Worm (Caenorhabditis elegans) whole organism, late embryonic: Measurements from ENCODE around the gene C06A6.4.
A peak's percentile ranks its signal among the peaks of the same experiment; 100 is the strongest.

Source experiments
- C08G9.2 ChIP-seq: sonication (generic microtip); optimal IDR thresholded peaks from 2 replicates; lab custom pipeline; 2016; ENCODE audit warnings: mild to moderate bottlenecking, missing genetic modification characterization, moderate library complexity, missing compliant biosample characterization
- T23F11.4 ChIP-seq: fragments of 200-800 bp; sonication (Bioruptor generic); optimal IDR thresholded peaks from 2 replicates; lab custom pipeline; 2018; ENCODE audit warnings: mild to moderate bottlenecking, missing genetic modification characterization, missing compliant biosample characterization
- Y22D7AL.16 ChIP-seq: sonication (generic microtip); optimal IDR thresholded peaks from 2 replicates; lab custom pipeline; 2016; ENCODE audit warnings: missing genetic modification characterization, missing compliant biosample characterization
- ahr-1 ChIP-seq: sonication (generic microtip); optimal IDR thresholded peaks from 2 replicates; lab custom pipeline; 2016; ENCODE audit warnings: missing genetic modification characterization, missing compliant biosample characterization
- ama-1 ChIP-seq: fragments of 150-350 bp; optimal IDR thresholded peaks from 2 replicates; lab custom pipeline; 2014
- ceh-2 ChIP-seq: sonication (generic microtip); optimal IDR thresholded peaks from 2 replicates; lab custom pipeline; 2016; ENCODE audit warnings: missing genotype, missing genetic modification characterization, missing compliant biosample characterization
- ceh-24 ChIP-seq: sonication (generic microtip); optimal IDR thresholded peaks from 2 replicates; lab custom pipeline; 2016; ENCODE audit warnings: mild to moderate bottlenecking, missing genetic modification characterization, missing compliant biosample characterization
- ceh-34 ChIP-seq: sonication (generic microtip); optimal IDR thresholded peaks from 2 replicates; lab custom pipeline; 2016; ENCODE audit warnings: mild to moderate bottlenecking, missing genetic modification characterization, missing compliant biosample characterization
- ceh-45 ChIP-seq: fragments of 200-800 bp; sonication (Bioruptor generic); IDR thresholded peaks from 2 replicates; pipeline ENCODE4 v1.3.6; 2022; ENCODE audit warnings: missing genetic modification reagents, missing genetic modification characterization, missing compliant biosample characterization
- ceh-48 ChIP-seq: sonication (generic microtip); optimal IDR thresholded peaks from 2 replicates; lab custom pipeline; 2016; ENCODE audit warnings: missing genetic modification characterization, inconsistent platforms, missing compliant biosample characterization
- ceh-9 ChIP-seq: sonication (generic microtip); optimal IDR thresholded peaks from 2 replicates; lab custom pipeline; 2016; ENCODE audit warnings: mild to moderate bottlenecking, missing genetic modification characterization, inconsistent platforms, missing compliant biosample characterization
- dve-1 ChIP-seq: sonication (generic microtip); optimal IDR thresholded peaks from 2 replicates; lab custom pipeline; 2017; ENCODE audit warnings: antibody characterized with exemption, mild to moderate bottlenecking, missing genetic modification characterization, missing compliant biosample characterization
- elt-2 ChIP-seq: sonication (generic microtip); optimal IDR thresholded peaks from 2 replicates; lab custom pipeline; 2016; ENCODE audit warnings: missing genetic modification reagents, missing genetic modification characterization, missing compliant biosample characterization
- elt-4 ChIP-seq: sonication (generic microtip); optimal IDR thresholded peaks from 2 replicates; lab custom pipeline; 2016; ENCODE audit warnings: missing genetic modification characterization, missing compliant biosample characterization
- fax-1 ChIP-seq: sonication (generic microtip); optimal IDR thresholded peaks from 2 replicates; lab custom pipeline; 2016; ENCODE audit warnings: missing genotype, missing genetic modification characterization, missing compliant biosample characterization
- fkh-6 ChIP-seq: sonication (generic microtip); optimal IDR thresholded peaks from 2 replicates; lab custom pipeline; 2016; ENCODE audit warnings: missing genetic modification characterization, missing compliant biosample characterization
- hlh-13 ChIP-seq: fragments of 200-800 bp; sonication (Bioruptor generic); optimal IDR thresholded peaks from 2 replicates; lab custom pipeline; 2018; ENCODE audit warnings: mild to moderate bottlenecking, missing genetic modification characterization, missing compliant biosample characterization
- hlh-30 ChIP-seq: sonication (generic microtip); optimal IDR thresholded peaks from 2 replicates; lab custom pipeline; 2017; ENCODE audit warnings: antibody characterized with exemption, missing genetic modification characterization, missing compliant biosample characterization; ENCODE audit not compliant: insufficient read depth
- hlh-6 ChIP-seq: sonication (generic microtip); optimal IDR thresholded peaks from 2 replicates; lab custom pipeline; 2016; ENCODE audit warnings: missing genotype, missing genetic modification characterization, missing compliant biosample characterization
- hlh-8 ChIP-seq: sonication (generic microtip); optimal IDR thresholded peaks from 2 replicates; lab custom pipeline; 2016; ENCODE audit warnings: missing genotype, missing genetic modification characterization, missing compliant biosample characterization
- lin-11 ChIP-seq: fragments of 200-800 bp; sonication (Bioruptor generic); optimal IDR thresholded peaks from 2 replicates; lab custom pipeline; 2018; ENCODE audit warnings: mild to moderate bottlenecking, missing genetic modification characterization, missing compliant biosample characterization
- nfya-1 ChIP-seq: sonication (generic microtip); optimal IDR thresholded peaks from 2 replicates; lab custom pipeline; 2017; ENCODE audit warnings: missing genetic modification characterization, mild to moderate bottlenecking, missing compliant biosample characterization, antibody characterized with exemption, moderate library complexity
- nhr-11 ChIP-seq: fragments of 150-350 bp; optimal IDR thresholded peaks from 2 replicates; lab custom pipeline; 2014; ENCODE audit warnings: missing biosample characterization, missing genetic modification characterization
- nhr-232 ChIP-seq: sonication (generic microtip); optimal IDR thresholded peaks from 2 replicates; lab custom pipeline; 2016; ENCODE audit warnings: missing genetic modification characterization, missing compliant biosample characterization
- npax-4 ChIP-seq: sonication (generic microtip); optimal IDR thresholded peaks from 2 replicates; lab custom pipeline; 2016; ENCODE audit warnings: missing genetic modification characterization, missing compliant biosample characterization
- pag-3 ChIP-seq: sonication (generic microtip); optimal IDR thresholded peaks from 2 replicates; lab custom pipeline; 2016; ENCODE audit warnings: missing compliant biosample characterization, missing genetic modification characterization, borderline replicate concordance
- pha-2 ChIP-seq: sonication (generic microtip); optimal IDR thresholded peaks from 2 replicates; lab custom pipeline; 2017; ENCODE audit warnings: mild to moderate bottlenecking, missing genetic modification characterization, missing compliant biosample characterization
- pha-4 ChIP-seq: fragments of 150-350 bp; optimal IDR thresholded peaks from 2 replicates; lab custom pipeline; 2018; ENCODE audit warnings: missing biosample characterization, missing genetic modification reagents, missing genetic modification characterization
- pqm-1 ChIP-seq: sonication (generic microtip); optimal IDR thresholded peaks from 2 replicates; lab custom pipeline; 2016; ENCODE audit warnings: missing genetic modification characterization, missing compliant biosample characterization
- ref-2 ChIP-seq: sonication (generic microtip); optimal IDR thresholded peaks from 2 replicates; lab custom pipeline; 2016; ENCODE audit warnings: missing genetic modification characterization, missing compliant biosample characterization
- sox-2 ChIP-seq: fragments of 200-800 bp; sonication (Bioruptor generic); IDR thresholded peaks from 2 replicates; pipeline ENCODE4 v1.3.6; 2022; ENCODE audit warnings: missing genetic modification reagents, missing genetic modification characterization, missing compliant biosample characterization
- sox-4 ChIP-seq: sonication (generic microtip); optimal IDR thresholded peaks from 2 replicates; lab custom pipeline; 2017; ENCODE audit warnings: mild to moderate bottlenecking, missing genetic modification characterization, inconsistent platforms, missing compliant biosample characterization
- unc-3 ChIP-seq, 2 experiments: fragments of 200-800 bp in 1 of 2; sonication (Bioruptor generic) in 1 of 2; sonication (generic microtip) in 1 of 2; conservative IDR thresholded peaks in 1 of 2; optimal IDR thresholded peaks in 1 of 2; 2 replicates each; pipeline versions ENCODE4 v1.3.6 to Lab custom; 2016 to 2022; ENCODE audit warnings: missing compliant biosample characterization in 2 of 2, missing genetic modification characterization in 2 of 2, missing genetic modification reagents in 1 of 2
- unc-55 ChIP-seq: sonication (generic microtip); optimal IDR thresholded peaks from 2 replicates; lab custom pipeline; 2017; ENCODE audit warnings: missing biosample characterization, missing genetic modification reagents, missing genetic modification characterization
- zip-5 ChIP-seq: sonication (generic microtip); optimal IDR thresholded peaks from 2 replicates; lab custom pipeline; 2016; ENCODE audit warnings: missing genetic modification characterization, missing compliant biosample characterization

The C06A6.4 gene

DNA sequence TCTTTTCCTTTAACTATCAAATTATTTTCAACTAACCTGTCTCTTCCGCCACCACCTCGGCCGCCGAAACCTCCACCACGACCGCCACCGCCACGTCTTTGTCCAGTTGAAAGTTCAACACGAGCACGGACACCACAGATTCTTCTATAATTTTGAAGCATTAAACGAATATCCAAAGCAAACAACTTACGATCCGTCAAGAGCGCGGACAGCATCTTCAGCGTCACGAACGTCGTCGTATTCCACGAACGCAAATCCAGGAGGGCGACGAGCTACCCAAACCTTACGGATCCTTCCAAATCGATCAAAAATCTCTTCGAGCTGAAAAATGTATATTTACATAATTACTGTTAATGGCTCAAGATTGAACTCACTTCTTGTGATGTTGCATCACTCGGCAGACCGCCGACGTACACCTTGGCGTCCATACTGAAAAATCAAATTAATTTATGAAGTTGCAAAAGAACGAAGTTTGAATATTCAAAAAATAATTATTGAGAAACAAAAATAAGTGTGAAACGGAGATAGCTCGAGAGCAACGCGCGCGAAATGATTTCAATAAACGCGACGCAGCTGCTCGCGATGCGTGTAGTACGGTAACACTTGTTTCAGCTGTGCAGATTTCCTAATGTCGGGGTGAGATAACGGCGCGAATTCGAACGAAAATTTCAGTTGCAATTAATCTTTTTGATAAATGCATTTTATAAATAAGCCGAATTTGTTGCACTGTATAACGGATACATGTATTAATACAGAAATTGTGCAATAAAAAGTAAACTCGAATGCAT is 38.1 kb downstream of the C06A6.4 start, which contains the start of gene rsp-6 (continued):
- TF ChIP-seq pha-4 (tag; lab: Kevin White, UChicago), result no peak
- peak; percentile 75 for TF ChIP-seq dve-1
- peak; percentile 83 for TF ChIP-seq unc-55 (GFP tag; lab: Kevin White, UChicago)

DNA sequence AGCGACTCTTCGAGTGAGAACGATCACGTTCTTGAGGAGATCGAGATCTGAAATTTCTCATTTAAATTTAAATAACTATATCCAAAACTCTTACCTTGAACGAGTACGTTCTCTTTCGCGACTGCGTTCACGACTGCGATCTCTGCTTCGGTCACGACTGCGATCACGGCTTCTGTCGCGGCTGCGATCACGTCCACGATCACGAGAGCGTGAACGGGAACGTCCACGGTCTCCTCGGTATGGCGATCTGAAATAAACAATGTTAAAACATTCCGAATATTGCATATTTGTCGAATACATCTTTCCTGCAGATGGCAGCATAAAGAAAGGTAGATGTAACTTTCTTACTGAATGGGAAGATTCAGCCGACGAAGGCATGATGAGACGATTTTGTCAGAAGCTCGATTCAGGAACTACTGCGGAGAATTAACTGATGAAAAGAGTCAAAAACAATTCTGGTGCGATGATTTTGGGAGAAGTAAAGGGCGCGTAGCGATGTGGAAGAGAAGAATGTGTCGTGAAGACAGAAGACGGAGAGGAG is 38.9 kb downstream of the C06A6.4 start:
- no peak for TF ChIP-seq npax-4 (tag; lab: Kevin White, UChicago)
- peak; percentile 10 for TF ChIP-seq hlh-6 (tag; lab: Kevin White, UChicago)

DNA sequence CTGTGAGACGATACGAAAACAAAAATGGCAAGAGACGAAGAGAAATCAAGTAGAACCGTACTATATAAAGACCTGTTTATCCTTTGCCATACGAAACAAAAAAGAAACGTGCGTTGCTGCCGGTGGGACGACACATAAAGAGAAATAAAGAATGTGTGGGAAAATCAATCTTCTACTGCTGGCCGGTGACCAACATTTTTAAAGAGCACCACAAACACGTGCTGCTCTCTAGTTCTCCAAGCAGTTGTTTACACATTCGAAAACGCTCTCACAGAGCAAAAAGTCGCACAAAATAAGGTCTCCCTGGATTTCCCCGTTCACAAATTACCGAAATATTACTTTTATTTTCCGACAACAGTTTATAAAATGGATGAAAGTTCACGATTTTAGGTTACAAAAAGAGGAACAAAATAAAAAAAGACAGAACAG is 39.6 kb downstream of the C06A6.4 start, which contains the start of gene imp-3:
TSS of gene imp-3 (minus strand) at position 93 of the 429 bp plus-strand sequence.
- no peak for TF ChIP-seq pag-3
- TF ChIP-seq T23F11.4, result no peak
- TF ChIP-seq C08G9.2 (tag; lab: Kevin White, UChicago), result no peak
- TF ChIP-seq nhr-11 (tag; lab: Kevin White, UChicago), result no peak
- no peak for TF ChIP-seq Y22D7AL.16 (tag; lab: Kevin White, UChicago)
- TF ChIP-seq dve-1, result no peak
- peak; percentile 22 for TF ChIP-seq ceh-48 (tag; lab: Kevin White, UChicago)
- TF ChIP-seq lin-11, result peak; percentile 5
- TF ChIP-seq fkh-6, result no peak
- no peak for TF ChIP-seq ceh-45
- no peak for TF ChIP-seq nfya-1
- no peak for TF ChIP-seq hlh-13 (GFP tag; lab: Kevin White, UChicago)
- no peak for TF ChIP-seq unc-3 (GFP tag; conservative IDR thresholded peaks at IDR 0.05; lab: Robert Waterston, UW)
- TF ChIP-seq unc-3 (tag; optimal IDR thresholded peaks at IDR 0.05; lab: Kevin White, UChicago), result no peak
- TF ChIP-seq hlh-30 (tag; lab: Kevin White, UChicago), result peak; percentile 12
- no peak for TF ChIP-seq elt-2 (tag; lab: Kevin White, UChicago)
- TF ChIP-seq ceh-34 (tag; lab: Kevin White, UChicago), result peak; percentile 1
- TF ChIP-seq ama-1, result peak; percentile 54
- TF ChIP-seq, all 69 proteins: peak for 5

DNA sequence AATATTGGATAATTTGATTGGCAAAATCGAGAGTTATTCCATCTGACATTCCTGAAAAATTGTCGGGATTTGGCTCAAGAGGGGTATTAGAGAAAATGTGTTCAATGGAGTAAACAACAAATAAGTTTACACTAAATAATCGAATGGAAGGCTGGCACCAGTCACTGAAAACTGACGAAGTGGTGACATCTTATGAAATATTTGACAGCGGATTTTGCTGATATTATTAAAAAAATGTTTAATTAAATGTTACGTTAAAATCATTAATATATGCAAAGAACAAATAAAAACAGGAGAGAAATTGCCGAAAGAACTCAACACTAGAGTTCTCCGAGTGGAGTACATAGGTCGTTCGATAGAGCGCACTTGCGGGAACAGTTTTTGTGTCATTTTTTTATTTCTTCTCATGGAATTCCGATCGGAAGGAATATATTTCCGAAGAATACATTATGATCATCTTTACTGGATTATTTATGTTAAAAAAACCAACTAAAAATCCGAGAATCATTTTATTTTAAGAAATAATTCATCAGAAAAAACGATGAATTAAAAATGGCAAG is 43.5 kb downstream of the C06A6.4 start, which contains the start of gene tag-322:
TSS of gene tag-322 (minus strand) at position 51 of the 560 bp plus-strand sequence.
- TF ChIP-seq nfya-1, result peak; percentile 31
- peak; percentile 1 for TF ChIP-seq unc-55 (GFP tag; lab: Kevin White, UChicago)
- no peak for TF ChIP-seq pha-2 (tag; lab: Kevin White, UChicago)
- TF ChIP-seq nhr-232, result no peak

DNA sequence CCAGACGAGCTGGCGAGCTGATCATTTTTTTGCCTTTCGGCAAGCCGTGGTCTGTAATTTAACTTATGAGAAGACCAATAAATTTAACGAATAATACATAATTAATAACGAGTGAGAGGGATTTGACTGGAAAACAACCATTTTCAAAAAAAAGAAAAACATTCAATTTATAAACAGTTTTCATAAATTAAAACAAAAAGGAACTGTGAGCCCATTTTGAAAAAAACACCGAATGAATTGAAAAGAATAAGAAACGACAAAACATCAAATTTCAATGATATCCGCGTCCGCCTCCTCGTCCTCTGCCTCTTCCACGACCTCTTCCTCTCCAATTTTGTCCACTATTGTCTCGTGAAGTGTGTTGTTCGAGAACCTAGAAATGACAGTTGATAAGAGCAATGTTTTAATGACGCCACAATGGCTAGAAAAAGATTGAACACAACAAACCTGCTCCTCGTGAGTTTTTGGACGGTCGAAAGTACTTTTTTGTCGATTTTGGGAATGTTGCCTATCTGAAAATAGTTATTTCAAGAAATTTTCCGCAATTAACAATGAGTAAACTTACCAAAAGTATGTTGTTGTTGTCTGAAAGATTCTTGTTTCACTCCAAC is 45.2 kb downstream of the C06A6.4 start, which contains the start of gene tag-321:
TSS of gene tag-321 (minus strand) at position 51 of the 611 bp plus-strand sequence.
- TF ChIP-seq pqm-1 (no peak), ceh-2 (tag; lab: Kevin White, UChicago) (no peak), pha-4 (tag; lab: Kevin White, UChicago) (no peak), ceh-24 (tag; lab: Kevin White, UChicago) (no peak), fkh-6 (no peak), zip-5 (no peak), elt-4 (tag; lab: Kevin White, UChicago) (no peak), ahr-1 (tag; lab: Kevin White, UChicago) (no peak), pha-2 (tag; lab: Kevin White, UChicago) (no peak), pag-3 (no peak), sox-4 (tag; lab: Kevin White, UChicago) (no peak), sox-2 (no peak), hlh-8 (tag; lab: Kevin White, UChicago) (no peak), ceh-45 (no peak), ref-2 (no peak), ceh-9 (tag; lab: Kevin White, UChicago) (no peak), fax-1 (tag; lab: Kevin White, UChicago) (no peak), unc-55 (GFP tag; lab: Kevin White, UChicago) (no peak), nhr-232 (no peak)
